Fruit fly (Drosophila melanogaster) whole organism, embryonic: ENCODE measurements around the gene CG14034.

ENCODE experiments used
- ERR ChIP-seq: fragments of 200-800 bp; sonication (Bioruptor generic); optimal IDR thresholded peaks from 2 replicates; lab custom pipeline; 2016; ENCODE audit warnings: missing biosample characterization, missing genetic modification characterization
- Sry-β ChIP-seq: fragments of 200-800 bp; sonication (Bioruptor generic); optimal IDR thresholded peaks from 2 replicates; lab custom pipeline; 2018; ENCODE audit warnings: missing biosample characterization, mild to moderate bottlenecking, missing genetic modification characterization, moderate library complexity
- gsb ChIP-seq: fragments of 200-800 bp; sonication (Bioruptor generic); IDR thresholded peaks from 2 replicates; pipeline ENCODE4 v1.3.6; 2022; ENCODE audit warnings: missing biosample characterization, missing genetic modification characterization
- run ChIP-seq: fragments of 200-800 bp; sonication (Bioruptor generic); optimal IDR thresholded peaks from 3 replicates; lab custom pipeline; 2018; ENCODE audit warnings: missing biosample characterization, mild to moderate bottlenecking, missing genetic modification characterization
- slp2 ChIP-seq: fragments of 200-800 bp; sonication (Bioruptor generic); optimal IDR thresholded peaks from 2 replicates; lab custom pipeline; 2016; ENCODE audit warnings: missing biosample characterization, missing genetic modification characterization

- TF ChIP-seq Sry-β (no peak), slp2 (GFP tag; lab: Kevin White, UChicago) (no peak), ERR (GFP tag; lab: Kevin White, UChicago) (no peak), run (tag; lab: Kevin White, UChicago) (no peak), gsb (GFP tag; lab: Robert Waterston, UW) (no peak; the same call in 1 of the 2 replicates)
Measured at dm6 chr2L:5261223-5261984, 45.1 kb upstream of the CG14034 start.
